Worm (Caenorhabditis elegans) whole organism, midembryonic: ENCODE data around the gene C53D6.8.

Source experiments
- T22C8.4 ChIP-seq: fragments of 200-800 bp; sonication (Bioruptor generic); IDR thresholded peaks from 2 replicates; pipeline ENCODE4 v1.3.6; 2022; ENCODE audit warnings: missing genetic modification characterization, missing compliant biosample characterization
- cog-1 ChIP-seq: sonication (generic microtip); optimal IDR thresholded peaks from 2 replicates; lab custom pipeline; 2016; ENCODE audit warnings: missing genetic modification characterization, missing compliant biosample characterization
- flt-1 ChIP-seq: fragments of 200-800 bp; sonication (Bioruptor generic); IDR thresholded peaks from 2 replicates; pipeline ENCODE4 v1.3.6; 2022; ENCODE audit warnings: missing genetic modification characterization, missing compliant biosample characterization
- klf-2 ChIP-seq: fragments of 200-800 bp; sonication (Bioruptor generic); conservative IDR thresholded peaks from 2 replicates; pipeline ENCODE4 v1.3.6; 2022; ENCODE audit warnings: missing genetic modification reagents, missing genetic modification characterization, missing compliant biosample characterization
- med-1 ChIP-seq: sonication (generic microtip); optimal IDR thresholded peaks from 2 replicates; lab custom pipeline; 2017; ENCODE audit warnings: missing genetic modification characterization, mild to moderate bottlenecking, missing compliant biosample characterization, antibody characterized with exemption, missing genetic modification reagents; ENCODE audit not compliant: insufficient read depth
- ref-1 ChIP-seq: fragments of 200-800 bp; sonication (Bioruptor generic); conservative IDR thresholded peaks from 2 replicates; pipeline ENCODE4 v1.3.6; 2022; ENCODE audit warnings: missing genetic modification reagents, missing genetic modification characterization, missing compliant biosample characterization
- tab-1 ChIP-seq: fragments of 200-800 bp; sonication (Bioruptor generic); IDR thresholded peaks from 2 replicates; pipeline ENCODE4 v1.3.6; 2022; ENCODE audit warnings: missing genetic modification characterization, missing compliant biosample characterization
- ztf-23 ChIP-seq: fragments of 200-800 bp; sonication (Bioruptor generic); IDR thresholded peaks from 2 replicates; pipeline ENCODE4 v1.3.6; 2022; ENCODE audit warnings: missing genetic modification reagents, missing genetic modification characterization, missing compliant biosample characterization
- ztf-29 ChIP-seq: fragments of 200-800 bp; sonication (Bioruptor generic); IDR thresholded peaks from 2 replicates; pipeline ENCODE4 v1.3.6; 2022; ENCODE audit warnings: missing genetic modification reagents, missing genetic modification characterization, missing compliant biosample characterization

The C53D6.8 gene

DNA sequence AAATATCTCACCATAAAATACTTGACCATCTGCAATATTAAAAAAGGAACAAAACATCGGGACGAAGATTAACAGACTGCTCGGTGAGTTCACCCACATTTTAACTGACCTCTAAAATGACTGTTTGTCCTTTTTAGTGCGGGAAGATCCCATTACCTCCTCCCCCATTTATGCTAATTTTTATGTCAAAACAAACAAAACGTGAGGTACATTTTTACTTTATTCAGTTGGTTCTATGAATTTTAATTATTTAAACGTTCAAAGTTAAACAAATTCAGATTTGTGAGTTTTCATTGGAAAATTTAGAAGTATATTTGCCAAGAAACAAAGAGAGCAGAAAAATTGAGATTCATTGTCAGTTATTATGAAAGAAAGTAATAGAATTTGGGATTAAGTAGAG is at the start of gene C53D6.8:
Gene C53D6.8, minus strand, starts transcription at position 101 of the 400 bp plus-strand sequence.
- TF ChIP-seq ztf-29 (GFP tag; lab: Robert Waterston, UW), result no peak
- TF ChIP-seq klf-2 (GFP tag; lab: Robert Waterston, UW), result no peak
- no peak for TF ChIP-seq med-1 (GFP tag; lab: Kevin White, UChicago)
- no peak for TF ChIP-seq flt-1 (GFP tag; lab: Robert Waterston, UW)
- TF ChIP-seq T22C8.4, result no peak
- TF ChIP-seq ztf-23 (GFP tag; lab: Robert Waterston, UW), result no peak
- TF ChIP-seq ref-1, result no peak
- TF ChIP-seq cog-1 (tag; lab: Kevin White, UChicago), result no peak
- no peak for TF ChIP-seq tab-1 (GFP tag; lab: Robert Waterston, UW)

DNA sequence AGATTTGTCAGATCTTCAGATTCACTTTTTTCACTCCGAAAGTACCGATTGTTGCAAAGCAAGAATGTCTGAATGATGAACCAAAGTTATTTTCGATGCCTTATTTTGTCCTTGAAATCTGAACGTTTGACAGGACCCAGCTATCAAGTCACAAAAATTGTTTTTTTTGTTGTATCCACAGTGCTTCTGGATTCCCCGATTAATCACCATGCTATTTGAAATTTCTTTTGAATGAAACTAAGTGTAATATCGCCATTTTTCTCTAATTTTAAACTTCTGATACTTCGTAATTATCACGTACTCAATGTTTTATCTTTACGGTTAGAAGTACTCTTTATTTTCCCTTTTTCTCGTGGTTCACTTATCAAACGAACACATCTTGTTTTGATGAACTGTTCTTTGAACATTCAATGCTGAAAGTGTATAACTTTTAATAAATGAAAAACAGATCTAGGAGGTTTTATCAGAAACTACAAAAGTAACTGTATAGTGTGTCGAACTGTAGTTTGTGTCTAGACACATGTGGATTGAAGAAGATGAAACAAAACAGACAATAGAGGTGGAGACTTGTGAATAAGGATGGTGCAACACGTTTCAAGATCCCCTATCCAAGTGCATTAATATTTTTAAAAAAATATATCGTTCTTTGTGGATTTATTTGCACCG is 49.1 kb upstream of the C53D6.8 start:
- TF ChIP-seq med-1 (GFP tag; lab: Kevin White, UChicago) (no peak), ref-1 (no peak), tab-1 (GFP tag; lab: Robert Waterston, UW) (no peak)

DNA sequence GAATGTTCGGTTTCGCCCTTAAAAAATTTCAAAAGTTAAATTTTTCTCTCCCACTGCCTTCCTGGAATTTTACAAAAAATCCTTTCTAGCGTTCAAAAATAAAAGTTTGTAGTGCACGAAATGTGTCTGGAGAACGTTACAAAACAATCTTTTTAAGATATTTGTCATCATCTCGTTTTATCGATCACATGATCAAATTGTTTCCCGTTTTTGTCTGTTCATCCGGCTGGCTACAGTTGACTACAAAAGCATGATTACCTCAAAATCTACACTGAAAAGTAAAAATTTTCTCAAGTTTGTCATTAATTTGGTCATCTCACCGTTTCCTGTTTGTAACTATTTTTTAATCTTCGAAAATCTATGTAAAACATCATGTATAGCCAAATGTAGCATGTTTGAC is 48.5 kb upstream of the C53D6.8 start:
- TF ChIP-seq ztf-23 (GFP tag; lab: Robert Waterston, UW) (no peak), ztf-29 (GFP tag; lab: Robert Waterston, UW) (no peak), flt-1 (GFP tag; lab: Robert Waterston, UW) (no peak), tab-1 (GFP tag; lab: Robert Waterston, UW) (no peak), klf-2 (GFP tag; lab: Robert Waterston, UW) (no peak), ref-1 (no peak), cog-1 (tag; lab: Kevin White, UChicago) (no peak), med-1 (GFP tag; lab: Kevin White, UChicago) (no peak), T22C8.4 (no peak)

DNA sequence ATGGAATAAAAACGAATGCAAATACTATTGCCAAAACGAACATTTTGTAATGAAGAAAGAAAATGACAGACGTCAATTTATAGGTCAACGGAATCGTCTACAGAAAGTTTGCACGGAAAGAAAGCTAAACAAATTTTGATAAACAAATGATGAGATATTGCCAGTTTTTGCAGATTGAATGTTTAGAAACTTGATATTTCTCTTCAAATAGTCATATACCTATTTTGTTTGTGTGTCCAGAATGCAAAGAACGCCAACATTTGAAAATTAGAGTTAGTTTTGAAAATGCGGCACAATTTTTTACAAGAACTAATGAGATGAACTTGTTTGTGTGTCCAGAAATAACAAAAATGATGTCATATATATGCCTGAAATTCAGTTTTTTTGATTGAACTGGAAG is 42.7 kb upstream of the C53D6.8 start, which contains the start of gene Y73F4A.1:
Gene Y73F4A.1, minus strand, starts transcription at position 101 of the 400 bp plus-strand sequence.
- no peak for TF ChIP-seq med-1 (GFP tag; lab: Kevin White, UChicago)
- no peak for TF ChIP-seq cog-1 (tag; lab: Kevin White, UChicago)
- no peak for TF ChIP-seq klf-2 (GFP tag; lab: Robert Waterston, UW)
- TF ChIP-seq T22C8.4, result no peak
- TF ChIP-seq ref-1, result no peak

DNA sequence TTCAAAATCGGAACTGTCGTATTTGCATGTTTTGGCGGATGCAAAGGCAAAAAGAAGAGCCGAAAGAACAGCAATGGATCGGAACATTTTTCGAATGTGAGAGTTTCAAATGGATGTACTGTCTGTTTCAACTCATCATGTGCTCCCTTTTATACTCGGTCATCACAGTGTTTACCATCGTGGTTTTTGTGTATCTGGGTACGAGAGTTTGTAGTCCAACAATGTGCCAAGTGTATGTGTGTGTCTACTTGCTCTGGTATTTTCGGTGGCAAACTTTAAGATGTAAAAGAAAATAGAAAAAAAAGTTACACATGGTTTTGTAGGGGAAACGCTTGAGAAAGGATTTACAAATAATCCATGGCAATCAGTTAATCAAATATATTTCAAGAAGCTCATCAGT is 40.7 kb upstream of the C53D6.8 start, which contains the start of gene Y73F4A.2:
Gene Y73F4A.2, minus strand, starts transcription at position 124 of the 400 bp plus-strand sequence.
- TF ChIP-seq ztf-29 (GFP tag; lab: Robert Waterston, UW) (no peak), ztf-23 (GFP tag; lab: Robert Waterston, UW) (no peak)

DNA sequence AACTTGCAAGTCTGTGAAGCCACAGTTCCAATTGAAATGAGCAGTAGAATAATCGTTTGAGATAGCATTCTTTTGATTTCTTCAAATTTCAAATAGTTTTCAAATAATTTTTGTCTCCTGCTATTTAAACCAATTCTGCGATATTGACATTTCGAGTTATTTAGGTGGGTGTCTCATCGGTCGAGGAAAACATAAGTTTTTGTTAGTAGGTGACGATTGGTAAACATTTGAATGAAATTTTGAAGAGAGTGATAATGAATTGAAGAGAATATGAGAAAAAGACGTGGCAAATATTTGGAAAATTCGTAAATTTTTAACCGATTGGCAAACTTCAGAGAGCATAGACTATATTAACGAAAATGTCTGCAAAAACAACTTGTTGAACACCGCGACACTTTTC is 37.9 kb upstream of the C53D6.8 start, which contains the start of gene Y73F4A.3:
Gene Y73F4A.3, minus strand, starts transcription at position 101 of the 400 bp plus-strand sequence.
- TF ChIP-seq T22C8.4, result no peak
- TF ChIP-seq ztf-29 (GFP tag; lab: Robert Waterston, UW), result no peak
- TF ChIP-seq klf-2 (GFP tag; lab: Robert Waterston, UW), result no peak
- TF ChIP-seq med-1 (GFP tag; lab: Kevin White, UChicago), result no peak
- TF ChIP-seq ref-1, result no peak
- TF ChIP-seq cog-1 (tag; lab: Kevin White, UChicago), result no peak
- TF ChIP-seq tab-1 (GFP tag; lab: Robert Waterston, UW), result no peak
- TF ChIP-seq ztf-23 (GFP tag; lab: Robert Waterston, UW), result no peak
- TF ChIP-seq flt-1 (GFP tag; lab: Robert Waterston, UW), result no peak

DNA sequence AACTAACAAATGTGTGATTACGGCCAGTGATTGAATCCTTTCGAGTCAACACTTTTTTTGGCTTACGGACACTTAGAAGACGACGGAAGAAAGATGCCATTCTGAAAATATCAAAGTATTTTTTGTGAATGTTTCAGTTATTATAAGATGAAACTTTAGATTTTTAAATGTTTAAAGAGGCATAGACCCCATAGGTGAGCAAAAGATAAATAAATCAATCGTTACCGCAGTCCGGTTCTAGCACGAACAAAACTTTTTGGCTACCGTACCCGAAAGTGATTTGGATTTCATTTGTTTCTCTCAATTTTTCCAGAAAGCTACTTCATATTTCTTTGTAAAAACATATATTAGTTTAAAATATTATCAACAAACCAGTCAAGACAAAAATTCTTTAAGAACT is 34.5 kb upstream of the C53D6.8 start, which contains the start of gene C53D6.7:
Gene C53D6.7, minus strand, starts transcription at position 101 of the 400 bp plus-strand sequence.
- no peak for TF ChIP-seq flt-1 (GFP tag; lab: Robert Waterston, UW)
- TF ChIP-seq tab-1 (GFP tag; lab: Robert Waterston, UW), result no peak
- TF ChIP-seq cog-1 (tag; lab: Kevin White, UChicago), result no peak
- no peak for TF ChIP-seq T22C8.4
- TF ChIP-seq ztf-23 (GFP tag; lab: Robert Waterston, UW), result no peak
- TF ChIP-seq ref-1, result no peak
- no peak for TF ChIP-seq ztf-29 (GFP tag; lab: Robert Waterston, UW)
- TF ChIP-seq med-1 (GFP tag; lab: Kevin White, UChicago), result no peak

DNA sequence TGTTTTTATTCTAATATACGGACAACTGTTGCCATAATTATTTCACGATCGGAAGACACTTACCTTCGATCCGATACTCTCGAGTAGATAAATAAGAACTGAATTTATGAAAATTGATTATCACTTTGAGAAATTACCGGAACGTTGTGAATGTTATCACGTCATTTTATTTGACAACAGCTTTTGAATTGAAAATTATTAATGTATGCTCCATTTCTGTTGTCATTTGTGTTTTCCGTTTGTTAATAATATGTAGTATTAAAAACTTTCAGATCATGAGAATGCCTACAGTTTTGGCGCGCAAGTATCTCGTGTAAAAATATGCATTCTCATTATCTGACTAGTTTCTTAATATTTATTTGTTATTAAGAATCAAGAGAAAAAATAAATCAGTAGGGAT is 31.8 kb upstream of the C53D6.8 start, which contains the start of gene C53D6.10:
Gene C53D6.10, minus strand, starts transcription at position 101 of the 400 bp plus-strand sequence.
- TF ChIP-seq ref-1, result no peak
- no peak for TF ChIP-seq flt-1 (GFP tag; lab: Robert Waterston, UW)
- TF ChIP-seq T22C8.4, result no peak
- no peak for TF ChIP-seq ztf-29 (GFP tag; lab: Robert Waterston, UW)
- no peak for TF ChIP-seq cog-1 (tag; lab: Kevin White, UChicago)
- no peak for TF ChIP-seq klf-2 (GFP tag; lab: Robert Waterston, UW)
- no peak for TF ChIP-seq med-1 (GFP tag; lab: Kevin White, UChicago)
- TF ChIP-seq ztf-23 (GFP tag; lab: Robert Waterston, UW), result no peak
- TF ChIP-seq tab-1 (GFP tag; lab: Robert Waterston, UW), result no peak

DNA sequence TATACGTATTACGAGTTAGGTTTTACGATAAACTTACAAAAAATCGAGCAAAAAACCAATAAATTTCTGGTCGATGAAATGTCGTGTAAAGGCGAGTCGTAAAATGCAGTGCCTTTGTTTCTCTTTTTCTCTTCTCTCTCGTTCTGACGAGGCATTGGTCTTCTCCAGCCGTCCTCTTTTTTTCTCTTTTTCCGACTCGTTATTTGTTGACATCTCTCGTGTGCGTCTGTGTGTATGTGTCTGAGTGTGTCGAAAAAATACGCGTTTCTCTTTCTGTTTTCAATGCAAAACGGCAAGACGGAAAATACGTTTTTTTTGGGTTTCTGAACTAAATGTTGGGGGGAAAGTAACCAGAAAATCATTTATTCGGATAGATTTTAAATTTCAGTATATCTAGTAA is 30.0 kb upstream of the C53D6.8 start, which contains the start of gene C53D6.6:
Gene C53D6.6, minus strand, starts transcription at position 118 of the 400 bp plus-strand sequence.
- TF ChIP-seq tab-1 (GFP tag; lab: Robert Waterston, UW) (no peak), ref-1 (no peak), ztf-29 (GFP tag; lab: Robert Waterston, UW) (no peak), T22C8.4 (no peak), ztf-23 (GFP tag; lab: Robert Waterston, UW) (no peak)
